Worm (Caenorhabditis elegans): ENCODE results near the gene sra-7.

DNA sequence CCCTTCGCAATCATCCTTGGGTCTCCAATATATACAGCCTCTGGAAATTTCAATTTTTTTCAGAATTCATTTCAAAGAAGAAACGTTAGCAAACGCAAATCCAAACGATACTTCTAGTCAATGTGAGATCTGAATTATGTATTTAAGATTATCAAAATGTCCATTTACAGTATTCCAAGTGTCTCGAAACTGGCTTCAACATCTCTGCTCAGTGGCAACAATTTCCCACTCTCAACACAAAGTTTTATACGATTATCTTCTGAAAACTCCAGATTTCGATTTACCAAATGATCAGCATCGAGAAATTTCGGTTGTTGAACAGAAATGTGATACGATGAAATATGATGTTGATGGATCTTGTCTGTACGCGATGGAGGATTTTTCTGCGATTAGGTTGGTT, 12.1 kb downstream of the sra-7 start:
- TF ChIP-seq him-1 (tag; optimal IDR thresholded peaks at IDR 0.05) (no peak), W03F9.2 (tag; optimal IDR thresholded peaks at IDR 0.05) (no peak), dao-5 (tag; optimal IDR thresholded peaks at IDR 0.05) (no peak)
